Worm (Caenorhabditis elegans): ENCODE data around the gene Y6D1A.2.

ce11 chrII:11802451-11802850 lies 17.3 kb downstream of the Y6D1A.2 start, which contains the start of gene F43G6.17:
- TF ChIP-seq ama-1 (optimal IDR thresholded peaks at IDR 0.05) (no peak), hmbx-1 (tag; optimal IDR thresholded peaks at IDR 0.05) (no peak), tra-4 (tag; optimal IDR thresholded peaks at IDR 0.05) (no peak), sea-1 (GFP tag; conservative IDR thresholded peaks at IDR 0.05) (no peak), ceh-13 (GFP tag; optimal IDR thresholded peaks at IDR 0.05) (no peak), pes-1 (GFP tag; IDR thresholded peaks at IDR 0.05) (no peak), hmg-4 (GFP tag; optimal IDR thresholded peaks at IDR 0.05) (no peak), flt-1 (GFP tag; IDR thresholded peaks at IDR 0.05) (no peak), B0310.2 (tag; optimal IDR thresholded peaks at IDR 0.05) (no peak), ets-7 (tag; optimal IDR thresholded peaks at IDR 0.05) (no peak), scrt-1 (GFP tag; IDR thresholded peaks at IDR 0.05) (no peak), tbx-11 (GFP tag; IDR thresholded peaks at IDR 0.05) (no peak), aly-1 (tag; optimal IDR thresholded peaks at IDR 0.05) (no peak)
